Worm (Caenorhabditis elegans) whole organism, mixed stage, embryonic: ENCODE results near the gene col-170.

ENCODE experiments used
- snpc-4 ChIP-seq: fragments of 150-350 bp; optimal IDR thresholded peaks from 2 replicates; lab custom pipeline; 2014; ENCODE audit warnings: missing biosample characterization, missing genetic modification characterization
- unc-39 ChIP-seq: fragments of 150-350 bp; optimal IDR thresholded peaks from 2 replicates; lab custom pipeline; 2014; ENCODE audit warnings: missing biosample characterization, missing genetic modification characterization

DNA sequence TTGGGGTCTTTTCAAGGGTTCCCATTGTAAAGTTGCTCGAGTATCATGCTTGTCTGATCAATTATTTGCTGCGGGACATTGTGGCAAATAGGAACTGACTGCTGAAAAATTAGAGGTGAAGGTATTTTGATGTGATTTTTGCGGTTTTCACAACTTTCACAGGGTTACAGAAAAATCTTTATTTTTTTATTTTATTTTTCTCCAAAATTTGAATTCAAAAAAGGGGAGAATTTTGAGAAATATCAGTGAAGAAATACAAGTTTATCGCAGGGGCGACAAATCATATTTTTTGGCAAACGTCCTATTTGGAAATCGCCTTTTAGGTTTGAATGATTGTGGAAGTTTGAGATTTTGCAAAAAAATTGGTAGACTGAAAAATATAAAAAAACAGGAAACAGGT is 39.9 kb upstream of the col-170 start, which contains the start of gene lev-9:
- no peak for TF ChIP-seq snpc-4 (tag; lab: Kevin White, UChicago)
- TF ChIP-seq unc-39 (tag; lab: Kevin White, UChicago): no peak
